Fruit fly (Drosophila melanogaster): Measurements from ENCODE around the gene Pcif1.

dm6 chr3L:20750391-20750790 lies 35.6 kb downstream of the Pcif1 start:
- TF ChIP-seq ttk (optimal IDR thresholded peaks at IDR 0.05), result no peak
- no peak for TF ChIP-seq psq (optimal IDR thresholded peaks at IDR 0.05)
- TF ChIP-seq h (optimal IDR thresholded peaks at IDR 0.05), result no peak
- TF ChIP-seq Myc (optimal IDR thresholded peaks at IDR 0.05), result no peak
- TF ChIP-seq insv (optimal IDR thresholded peaks at IDR 0.05), result no peak
- TF ChIP-seq Sin3A (optimal IDR thresholded peaks at IDR 0.05), result no peak
